Fruit fly (Drosophila melanogaster) whole organism, embryonic: ENCODE measurements around the gene CG6415.
A peak's percentile ranks its signal among the peaks of the same experiment; 100 is the strongest.

ENCODE experiments used
- CG10274 ChIP-seq: fragments of 200-800 bp; sonication (Bioruptor generic); optimal IDR thresholded peaks from 3 replicates; lab custom pipeline; 2017; ENCODE audit warnings: missing biosample characterization, mild to moderate bottlenecking, missing genetic modification characterization
- CG11247 ChIP-seq: fragments of 200-800 bp; sonication (Bioruptor generic); IDR thresholded peaks from 2 replicates; pipeline ENCODE4 v1.3.6; 2022; ENCODE audit warnings: missing biosample characterization, missing genetic modification characterization
- CG11560 ChIP-seq: fragments of 200-800 bp; sonication (Bioruptor generic); IDR thresholded peaks from 3 replicates; pipeline ENCODE4 v1.3.6; 2022; ENCODE audit warnings: missing biosample characterization, missing genetic modification characterization
- CG12391 ChIP-seq: fragments of 200-800 bp; sonication (Bioruptor generic); optimal IDR thresholded peaks from 3 replicates; lab custom pipeline; 2018; ENCODE audit warnings: missing biosample characterization, mild to moderate bottlenecking, missing genetic modification characterization, moderate library complexity
- CG14014 ChIP-seq: fragments of 200-800 bp; sonication (Bioruptor generic); IDR thresholded peaks from 2 replicates; pipeline ENCODE4 v1.3.6; 2022; ENCODE audit warnings: missing biosample characterization, missing genetic modification characterization
- CG14050 ChIP-seq: fragments of 200-800 bp; sonication (Bioruptor generic); IDR thresholded peaks from 3 replicates; pipeline ENCODE4 v1.3.6; 2022; ENCODE audit warnings: missing biosample characterization, missing genetic modification characterization
- CG1832 ChIP-seq: fragments of 200-800 bp; sonication (Bioruptor generic); optimal IDR thresholded peaks from 2 replicates; lab custom pipeline; 2017; ENCODE audit warnings: missing biosample characterization, mild to moderate bottlenecking, missing genetic modification characterization, inconsistent platforms
- CG2120 ChIP-seq: fragments of 200-800 bp; sonication (Bioruptor generic); optimal IDR thresholded peaks from 3 replicates; lab custom pipeline; 2016; ENCODE audit warnings: missing biosample characterization, missing genetic modification characterization
- CG2199 ChIP-seq: fragments of 200-800 bp; sonication (Bioruptor generic); IDR thresholded peaks from 3 replicates; pipeline ENCODE4 v1.3.6; 2022; ENCODE audit warnings: missing biosample characterization, missing genetic modification characterization
- CG3163 ChIP-seq: fragments of 200-800 bp; sonication (Bioruptor generic); optimal IDR thresholded peaks from 3 replicates; lab custom pipeline; 2016; ENCODE audit warnings: missing biosample characterization, missing genetic modification characterization
- CG3995 ChIP-seq: fragments of 200-800 bp; sonication (Bioruptor generic); optimal IDR thresholded peaks from 3 replicates; lab custom pipeline; 2016; ENCODE audit warnings: missing biosample characterization, missing genetic modification characterization
- CG8290 ChIP-seq, 3 experiments: fragments of 200-800 bp; sonication (Bioruptor generic); optimal IDR thresholded peaks; 2 replicates each; lab custom pipeline; 2016 to 2019; ENCODE audit warnings: missing biosample characterization in 3 of 3, missing genetic modification characterization in 3 of 3, mild to moderate bottlenecking in 2 of 3, moderate library complexity in 1 of 3
- D19B ChIP-seq: fragments of 200-800 bp; sonication (Bioruptor generic); optimal IDR thresholded peaks from 2 replicates; lab custom pipeline; 2017; ENCODE audit warnings: missing biosample characterization, mild to moderate bottlenecking, missing genetic modification characterization
- Dad ChIP-seq: fragments of 200-800 bp; sonication (Bioruptor generic); optimal IDR thresholded peaks from 3 replicates; lab custom pipeline; 2016; ENCODE audit warnings: missing biosample characterization, missing genetic modification characterization
- Dfd ChIP-seq, 2 experiments: fragments of >200 bp; optimal IDR thresholded peaks; 2 replicates each; lab custom pipeline; 2017; ENCODE audit warnings: missing biosample characterization in 2 of 2, missing genetic modification characterization in 2 of 2
- Eip74EF ChIP-seq, 2 experiments: fragments of 200-800 bp in 1 of 2; fragments of >200 bp in 1 of 2; sonication (Bioruptor generic) in 1 of 2; optimal IDR thresholded peaks; 2 replicates each; lab custom pipeline; 2017 to 2019; ENCODE audit warnings: missing biosample characterization in 2 of 2, missing genetic modification characterization in 2 of 2, mild to moderate bottlenecking in 1 of 2, moderate library complexity in 1 of 2
- Fer1 ChIP-seq: fragments of 200-800 bp; sonication (Bioruptor generic); optimal IDR thresholded peaks from 2 replicates; lab custom pipeline; 2017; ENCODE audit warnings: missing biosample characterization, mild to moderate bottlenecking, missing genetic modification characterization
- Hand ChIP-seq: fragments of 200-800 bp; sonication (Bioruptor generic); optimal IDR thresholded peaks from 2 replicates; lab custom pipeline; 2017; ENCODE audit warnings: mild to moderate bottlenecking, missing biosample characterization, missing genetic modification reagents, missing genetic modification characterization
- Hey ChIP-seq: fragments of 200-800 bp; sonication (Bioruptor generic); optimal IDR thresholded peaks from 3 replicates; lab custom pipeline; 2018; ENCODE audit warnings: missing biosample characterization, mild to moderate bottlenecking, missing genetic modification characterization
- Hr3 ChIP-seq: fragments of 200-800 bp; sonication (Bioruptor generic); optimal IDR thresholded peaks from 3 replicates; lab custom pipeline; 2016; ENCODE audit warnings: missing biosample characterization, missing genetic modification characterization
- Kr ChIP-seq: fragments of 200-800 bp; sonication (Bioruptor generic); optimal IDR thresholded peaks from 2 replicates; lab custom pipeline; 2017; ENCODE audit warnings: missing biosample characterization, mild to moderate bottlenecking, missing genetic modification characterization
- Lpt ChIP-seq: fragments of >200 bp; optimal IDR thresholded peaks from 2 replicates; lab custom pipeline; 2018; ENCODE audit warnings: missing biosample characterization, missing genetic modification characterization
- Mes4 ChIP-seq: fragments of 200-800 bp; sonication (Bioruptor generic); optimal IDR thresholded peaks from 2 replicates; lab custom pipeline; 2016; ENCODE audit warnings: missing biosample characterization, missing genetic modification characterization
- Myb ChIP-seq: fragments of 200-800 bp; sonication (Bioruptor generic); optimal IDR thresholded peaks from 2 replicates; lab custom pipeline; 2016; ENCODE audit warnings: missing biosample characterization, missing genetic modification characterization
- NFAT ChIP-seq: fragments of 200-800 bp; sonication (Bioruptor generic); IDR thresholded peaks from 2 replicates; pipeline ENCODE4 v1.3.6; 2022; ENCODE audit warnings: missing biosample characterization, missing genetic modification characterization
- Nf-YB ChIP-seq: fragments of 200-800 bp; sonication (Bioruptor generic); optimal IDR thresholded peaks from 3 replicates; lab custom pipeline; 2019; ENCODE audit warnings: missing biosample characterization, mild to moderate bottlenecking, missing genetic modification characterization, moderate library complexity
- Oli ChIP-seq: fragments of 200-800 bp; sonication (Bioruptor generic); optimal IDR thresholded peaks from 2 replicates; lab custom pipeline; 2018; ENCODE audit warnings: missing biosample characterization, mild to moderate bottlenecking, missing genetic modification characterization, moderate library complexity
- Ptx1 ChIP-seq: fragments of 200-800 bp; sonication (Bioruptor generic); IDR thresholded peaks from 2 replicates; pipeline ENCODE4 v1.3.6; 2022; ENCODE audit warnings: missing biosample characterization, missing genetic modification characterization
- Sry-β ChIP-seq: fragments of 200-800 bp; sonication (Bioruptor generic); optimal IDR thresholded peaks from 2 replicates; lab custom pipeline; 2018; ENCODE audit warnings: missing biosample characterization, mild to moderate bottlenecking, missing genetic modification characterization, moderate library complexity
- ase ChIP-seq: fragments of 200-800 bp; sonication (Bioruptor generic); IDR thresholded peaks from 3 replicates; pipeline ENCODE4 v1.3.6; 2022; ENCODE audit warnings: missing biosample characterization, missing genetic modification characterization
- bowl ChIP-seq: fragments of 200-800 bp; sonication (Bioruptor generic); IDR thresholded peaks from 2 replicates; pipeline ENCODE4 v1.3.6; 2022; ENCODE audit warnings: missing biosample characterization, missing genetic modification characterization
- btn ChIP-seq: fragments of 200-800 bp; sonication (Bioruptor generic); optimal IDR thresholded peaks from 2 replicates; lab custom pipeline; 2016; ENCODE audit warnings: missing biosample characterization, missing genetic modification characterization
- caup ChIP-seq: fragments of 200-800 bp; sonication (Bioruptor generic); optimal IDR thresholded peaks from 3 replicates; lab custom pipeline; 2017; ENCODE audit warnings: missing biosample characterization, mild to moderate bottlenecking, missing genetic modification characterization, moderate library complexity; ENCODE audit not compliant: severe bottlenecking
- dm ChIP-seq: fragments of 200-800 bp; sonication (Bioruptor generic); optimal IDR thresholded peaks from 3 replicates; lab custom pipeline; 2016; ENCODE audit warnings: missing biosample characterization, missing genetic modification characterization
- fru ChIP-seq: fragments of >200 bp; optimal IDR thresholded peaks from 2 replicates; lab custom pipeline; 2017
- gcm ChIP-seq: fragments of 200-800 bp; sonication (Bioruptor generic); optimal IDR thresholded peaks from 2 replicates; lab custom pipeline; 2019; ENCODE audit warnings: missing biosample characterization, mild to moderate bottlenecking, missing genetic modification characterization, moderate library complexity
- grn ChIP-seq: fragments of 200-800 bp; sonication (Bioruptor generic); optimal IDR thresholded peaks from 3 replicates; lab custom pipeline; 2017; ENCODE audit warnings: missing biosample characterization, missing genetic modification characterization
- mld ChIP-seq: fragments of 200-800 bp; sonication (Bioruptor generic); IDR thresholded peaks from 3 replicates; pipeline ENCODE4 v1.3.6; 2022; ENCODE audit warnings: missing biosample characterization, missing genetic modification characterization; ENCODE audit not compliant: partially characterized antibody
- p53 ChIP-seq: fragments of 200-800 bp; sonication (Bioruptor generic); optimal IDR thresholded peaks from 2 replicates; lab custom pipeline; 2016; ENCODE audit warnings: missing biosample characterization, missing genetic modification characterization
- pros ChIP-seq: fragments of 200-800 bp; sonication (Bioruptor generic); optimal IDR thresholded peaks from 3 replicates; lab custom pipeline; 2019; ENCODE audit warnings: missing biosample characterization, mild to moderate bottlenecking, missing genetic modification characterization, moderate library complexity
- run ChIP-seq: fragments of 200-800 bp; sonication (Bioruptor generic); optimal IDR thresholded peaks from 3 replicates; lab custom pipeline; 2018; ENCODE audit warnings: missing biosample characterization, mild to moderate bottlenecking, missing genetic modification characterization
- sim ChIP-seq: fragments of 200-800 bp; sonication (Bioruptor generic); IDR thresholded peaks from 2 replicates; pipeline ENCODE4 v1.3.6; 2022; ENCODE audit warnings: missing biosample characterization, missing genetic modification characterization
- sr ChIP-seq: fragments of 200-800 bp; sonication (Bioruptor generic); IDR thresholded peaks from 3 replicates; pipeline ENCODE4 v1.3.6; 2022; ENCODE audit warnings: missing biosample characterization, missing genetic modification characterization
- stc ChIP-seq: fragments of 200-800 bp; sonication (Bioruptor generic); IDR thresholded peaks from 2 replicates; pipeline ENCODE4 v1.3.6; 2022; ENCODE audit warnings: missing biosample characterization, missing genetic modification characterization
- tll ChIP-seq, 2 experiments: fragments of 200-800 bp in 1 of 2; fragments of >200 bp in 1 of 2; sonication (Bioruptor generic) in 1 of 2; optimal IDR thresholded peaks; 2 replicates each; lab custom pipeline; 2017 to 2019; ENCODE audit warnings: missing biosample characterization in 2 of 2, missing genetic modification characterization in 2 of 2, mild to moderate bottlenecking in 1 of 2, moderate library complexity in 1 of 2
- toy ChIP-seq: fragments of 200-800 bp; sonication (Bioruptor generic); IDR thresholded peaks from 2 replicates; pipeline ENCODE4 v1.3.6; 2022; ENCODE audit warnings: missing biosample characterization, missing genetic modification characterization
- tup ChIP-seq: fragments of 200-800 bp; sonication (Bioruptor generic); optimal IDR thresholded peaks from 2 replicates; lab custom pipeline; 2016; ENCODE audit warnings: missing biosample characterization, mild to moderate bottlenecking, missing genetic modification characterization, moderate library complexity
- vnd ChIP-seq: fragments of 200-800 bp; sonication (Bioruptor generic); IDR thresholded peaks from 3 replicates; pipeline ENCODE4 v1.3.6; 2022; ENCODE audit warnings: missing biosample characterization, missing genetic modification characterization; ENCODE audit not compliant: partially characterized antibody
- wek ChIP-seq: fragments of 200-800 bp; sonication (Bioruptor generic); optimal IDR thresholded peaks from 3 replicates; lab custom pipeline; 2018; ENCODE audit warnings: missing biosample characterization, mild to moderate bottlenecking, missing genetic modification characterization, moderate library complexity

The CG6415 gene

dm6 chr2L:10736993-10737756 lies 33.8 kb downstream of the CG6415 start, which contains the start of the genes Vha16-5 and CG12299 (continued):
- TF ChIP-seq stc (GFP tag; lab: Robert Waterston, UW) (peak; percentile 68; the same call in 1 of the 2 replicates), pros (GFP tag; lab: Kevin White, UChicago) (no peak), CG11247 (peak; percentile 88), btn (GFP tag; lab: Kevin White, UChicago) (peak; percentile 53), vnd (peak; percentile 80), Sry-β (GFP tag; lab: Kevin White, UChicago) (no peak), p53 (peak; percentile 68), wek (GFP tag; lab: Kevin White, UChicago) (no peak), Fer1 (GFP tag; lab: Kevin White, UChicago) (peak; percentile 61), sim (GFP tag; lab: Robert Waterston, UW) (no peak; the same call in 1 of the 2 replicates), Dad (peak; percentile 94), run (tag; lab: Kevin White, UChicago) (no peak), CG8290 (GFP tag; optimal IDR thresholded peaks at IDR 0.05; lab: Kevin White, UChicago) (no peak), CG8290 (tag; optimal IDR thresholded peaks at IDR 0.05; lab: Kevin White, UChicago) (no peak), CG12391 (tag; lab: Kevin White, UChicago) (peak; percentile 83), mld (GFP tag; lab: Robert Waterston, UW) (peak; percentile 78), fru (lab: Kevin White, UChicago) (no peak), Ptx1 (GFP tag; lab: Robert Waterston, UW) (peak; percentile 90), Mes4 (GFP tag; lab: Kevin White, UChicago) (peak; percentile 67), ase (peak; percentile 89), tup (GFP tag; lab: Kevin White, UChicago) (peak; percentile 77), dm (GFP tag; lab: Kevin White, UChicago) (peak; percentile 79), Oli (tag; lab: Kevin White, UChicago) (peak; percentile 29), Kr (GFP tag; lab: Kevin White, UChicago) (no peak), CG14050 (GFP tag; lab: Robert Waterston, UW) (peak; percentile 87), Eip74EF (GFP tag; optimal IDR thresholded peaks at IDR 0.05; lab: Kevin White, UChicago) (no peak), CG14014 (GFP tag; lab: Robert Waterston, UW) (peak; percentile 80), CG2120 (GFP tag; lab: Kevin White, UChicago) (peak; percentile 93), D19B (GFP tag; lab: Kevin White, UChicago) (no peak), NFAT (GFP tag; lab: Robert Waterston, UW) (peak; percentile 96), Dfd (GFP tag; optimal IDR thresholded peaks at IDR 0.05; lab: Kevin White, UChicago) (no peak), Hand (GFP tag; lab: Kevin White, UChicago) (no peak), Myb (peak; percentile 81), Hr3 (GFP tag; lab: Kevin White, UChicago) (peak; percentile 81), CG10274 (no peak), CG3995 (peak; percentile 35), gcm (GFP tag; lab: Kevin White, UChicago) (no peak), Nf-YB (GFP tag; lab: Kevin White, UChicago) (no peak), grn (GFP tag; lab: Kevin White, UChicago) (no peak), CG11560 (peak; percentile 40; the same call in 1 of the 3 replicates), caup (GFP tag; lab: Kevin White, UChicago) (peak; percentile 63), toy (GFP tag; lab: Robert Waterston, UW) (no peak), CG3163 (GFP tag; lab: Kevin White, UChicago) (peak; percentile 77), tll (GFP tag; optimal IDR thresholded peaks at IDR 0.05; lab: Kevin White, UChicago) (no peak), Hey (tag; lab: Kevin White, UChicago) (no peak), bowl (GFP tag; lab: Robert Waterston, UW) (peak; percentile 82), sr (peak; percentile 89), CG1832 (no peak), CG2199 (GFP tag; lab: Robert Waterston, UW) (peak; percentile 75; the same call in 1 of the 3 replicates), Lpt (no peak)
